Fruit fly (Drosophila melanogaster) whole organism, embryonic: ENCODE results near the gene REG.

Experiments
- Abd-B ChIP-seq: fragments of 200-800 bp; sonication (Bioruptor generic); optimal IDR thresholded peaks from 2 replicates; lab custom pipeline; 2018; ENCODE audit warnings: missing biosample characterization, mild to moderate bottlenecking, missing genetic modification characterization, moderate library complexity
- Awh ChIP-seq: fragments of 200-800 bp; sonication (Bioruptor generic); IDR thresholded peaks from 2 replicates; pipeline ENCODE4, ENCODE4 v1.3.6; 2022; ENCODE audit warnings: missing biosample characterization, missing genetic modification characterization
- CG10209 ChIP-seq: fragments of 200-800 bp; sonication (Bioruptor generic); optimal IDR thresholded peaks from 3 replicates; lab custom pipeline; 2017; ENCODE audit warnings: missing biosample characterization, mild to moderate bottlenecking, missing genetic modification characterization, missing genetic modification reagents
- CG12659 ChIP-seq: fragments of 200-800 bp; sonication (Bioruptor generic); optimal IDR thresholded peaks from 3 replicates; lab custom pipeline; 2017; ENCODE audit warnings: mild to moderate bottlenecking, missing biosample characterization, missing genetic modification reagents, missing genetic modification characterization
- CG12942 ChIP-seq: fragments of 200-800 bp; sonication (Bioruptor generic); optimal IDR thresholded peaks from 3 replicates; lab custom pipeline; 2016; ENCODE audit warnings: missing biosample characterization, missing genetic modification characterization
- CG13123 ChIP-seq: fragments of 200-800 bp; sonication (Bioruptor generic); optimal IDR thresholded peaks from 2 replicates; lab custom pipeline; 2016; ENCODE audit warnings: missing biosample characterization, missing genetic modification characterization
- CG16863 ChIP-seq: fragments of 200-800 bp; sonication (Bioruptor generic); optimal IDR thresholded peaks from 3 replicates; lab custom pipeline; 2016; ENCODE audit warnings: missing biosample characterization, missing genetic modification characterization
- CG17912 ChIP-seq: fragments of 200-800 bp; sonication (Bioruptor generic); optimal IDR thresholded peaks from 2 replicates; lab custom pipeline; 2018; ENCODE audit warnings: missing biosample characterization, mild to moderate bottlenecking, missing genetic modification characterization
- CG32767 ChIP-seq: fragments of 200-800 bp; sonication (Bioruptor generic); IDR thresholded peaks from 2 replicates; pipeline ENCODE4 v1.3.6; 2022; ENCODE audit warnings: missing biosample characterization, missing genetic modification characterization
- CG4617 ChIP-seq: fragments of 200-800 bp; sonication (Bioruptor generic); optimal IDR thresholded peaks from 3 replicates; lab custom pipeline; 2016; ENCODE audit warnings: missing biosample characterization, missing genetic modification characterization, borderline replicate concordance
- CG4820 ChIP-seq: fragments of 200-800 bp; sonication (Bioruptor generic); optimal IDR thresholded peaks from 3 replicates; lab custom pipeline; 2016; ENCODE audit warnings: missing biosample characterization, missing genetic modification characterization
- CG6175 ChIP-seq: fragments of 200-800 bp; sonication (Bioruptor generic); IDR thresholded peaks from 3 replicates; pipeline ENCODE4 v1.3.6; 2022; ENCODE audit warnings: missing biosample characterization, missing genetic modification characterization
- CG6254 ChIP-seq: fragments of 200-800 bp; sonication (Bioruptor generic); optimal IDR thresholded peaks from 3 replicates; lab custom pipeline; 2017; ENCODE audit warnings: mild to moderate bottlenecking, missing biosample characterization, missing genetic modification reagents, missing genetic modification characterization
- CG6689 ChIP-seq: fragments of 200-800 bp; sonication (Bioruptor generic); IDR thresholded peaks from 2 replicates; pipeline ENCODE4 v1.3.6; 2022; ENCODE audit warnings: missing biosample characterization, missing genetic modification characterization
- CG8924 ChIP-seq: fragments of 200-800 bp; optimal IDR thresholded peaks from 3 replicates; lab custom pipeline; 2019; ENCODE audit warnings: missing biosample characterization, mild to moderate bottlenecking, missing genetic modification characterization, moderate library complexity
- CG8944 ChIP-seq: fragments of 200-800 bp; sonication (Bioruptor generic); optimal IDR thresholded peaks from 3 replicates; lab custom pipeline; 2016; ENCODE audit warnings: missing biosample characterization, missing genetic modification characterization
- CHES-1-like ChIP-seq: fragments of 200-800 bp; sonication (Bioruptor generic); optimal IDR thresholded peaks from 2 replicates; lab custom pipeline; 2016; ENCODE audit warnings: missing biosample characterization, missing genetic modification characterization
- H2.0 ChIP-seq: fragments of 200-800 bp; sonication (Bioruptor generic); IDR thresholded peaks from 2 replicates; pipeline ENCODE4 v1.3.6; 2022; ENCODE audit warnings: missing biosample characterization, missing genetic modification characterization
- Hey ChIP-seq: fragments of 200-800 bp; sonication (Bioruptor generic); optimal IDR thresholded peaks from 3 replicates; lab custom pipeline; 2018; ENCODE audit warnings: missing biosample characterization, mild to moderate bottlenecking, missing genetic modification characterization
- Hr78 ChIP-seq, 2 experiments: fragments of 200-800 bp in 1 of 2; fragments of >200 bp in 1 of 2; sonication (Bioruptor generic) in 1 of 2; optimal IDR thresholded peaks; 2 replicates each; lab custom pipeline; 2017 to 2019; ENCODE audit warnings: missing biosample characterization in 2 of 2, missing genetic modification characterization in 2 of 2, mild to moderate bottlenecking in 1 of 2, moderate library complexity in 1 of 2
- Hsf ChIP-seq: fragments of 200-800 bp; sonication (Bioruptor generic); optimal IDR thresholded peaks from 3 replicates; lab custom pipeline; 2016; ENCODE audit warnings: missing biosample characterization, missing genetic modification characterization
- Lhr ChIP-seq: fragments of 200-800 bp; sonication (Bioruptor generic); optimal IDR thresholded peaks from 3 replicates; lab custom pipeline; 2017; ENCODE audit warnings: mild to moderate bottlenecking, missing biosample characterization, missing genetic modification reagents, missing genetic modification characterization
- Myb ChIP-seq: fragments of 200-800 bp; sonication (Bioruptor generic); optimal IDR thresholded peaks from 2 replicates; lab custom pipeline; 2016; ENCODE audit warnings: missing biosample characterization, missing genetic modification characterization
- NC2β ChIP-seq: fragments of 200-800 bp; sonication (Bioruptor generic); optimal IDR thresholded peaks from 2 replicates; lab custom pipeline; 2016; ENCODE audit warnings: missing biosample characterization, missing genetic modification characterization
- Nf-YC ChIP-seq: fragments of 200-800 bp; optimal IDR thresholded peaks from 3 replicates; lab custom pipeline; 2019; ENCODE audit warnings: missing biosample characterization, mild to moderate bottlenecking, missing genetic modification characterization, moderate library complexity
- Sin3A ChIP-seq: fragments of >200 bp; optimal IDR thresholded peaks from 2 replicates; lab custom pipeline; 2018
- Trl ChIP-seq, 3 experiments: fragments of >200 bp in 2 of 3; fragments of 200-800 bp in 1 of 3; sonication (Bioruptor generic) in 1 of 3; optimal IDR thresholded peaks; 2 replicates in 1 of 3; 3 replicates in 2 of 3; lab custom pipeline; 2016 to 2017; ENCODE audit warnings: missing biosample characterization in 1 of 3, missing genetic modification characterization in 1 of 3
- ac ChIP-seq: fragments of 200-800 bp; sonication (Bioruptor generic); optimal IDR thresholded peaks from 3 replicates; lab custom pipeline; 2017; ENCODE audit warnings: missing biosample characterization, mild to moderate bottlenecking, missing genetic modification characterization
- aop ChIP-seq: fragments of 200-800 bp; sonication (Bioruptor generic); IDR thresholded peaks from 2 replicates; pipeline ENCODE4 v1.3.6; 2022; ENCODE audit warnings: missing biosample characterization, missing genetic modification characterization
- bigmax ChIP-seq: fragments of 200-800 bp; sonication (Bioruptor generic); optimal IDR thresholded peaks from 2 replicates; lab custom pipeline; 2018; ENCODE audit warnings: missing biosample characterization, mild to moderate bottlenecking, missing genetic modification characterization
- bsh ChIP-seq, 2 experiments: fragments of 200-800 bp; sonication (Bioruptor generic); optimal IDR thresholded peaks; 2 replicates each; lab custom pipeline; 2017 to 2018; ENCODE audit warnings: mild to moderate bottlenecking in 2 of 2, missing biosample characterization in 2 of 2, missing genetic modification characterization in 2 of 2, moderate library complexity in 1 of 2
- chif ChIP-seq, 2 experiments: fragments of 200-800 bp; sonication (Bioruptor generic); optimal IDR thresholded peaks; 3 replicates each; lab custom pipeline; 2016; ENCODE audit warnings: missing biosample characterization in 2 of 2, missing genetic modification characterization in 2 of 2
- corto ChIP-seq: fragments of 200-800 bp; sonication (Bioruptor generic); optimal IDR thresholded peaks from 2 replicates; lab custom pipeline; 2016; ENCODE audit warnings: missing biosample characterization, mild to moderate bottlenecking, missing genetic modification characterization, moderate library complexity
- crol ChIP-seq: fragments of 200-800 bp; sonication (Bioruptor generic); IDR thresholded peaks from 2 replicates; pipeline ENCODE4 v1.3.6; 2022; ENCODE audit warnings: missing biosample characterization, missing genetic modification characterization
- dati ChIP-seq: fragments of 200-800 bp; sonication (Bioruptor generic); IDR thresholded peaks from 2 replicates; pipeline ENCODE4 v1.3.6; 2022; ENCODE audit warnings: missing biosample characterization, missing genetic modification characterization
- dimm ChIP-seq: fragments of 200-800 bp; sonication (Bioruptor generic); IDR thresholded peaks from 2 replicates; pipeline ENCODE4 v1.3.6; 2022; ENCODE audit warnings: missing biosample characterization, missing genetic modification characterization
- fd64A ChIP-seq: fragments of 200-800 bp; sonication (Bioruptor generic); optimal IDR thresholded peaks from 3 replicates; lab custom pipeline; 2018; ENCODE audit warnings: missing biosample characterization, mild to moderate bottlenecking, missing genetic modification characterization
- grn ChIP-seq: fragments of 200-800 bp; sonication (Bioruptor generic); optimal IDR thresholded peaks from 3 replicates; lab custom pipeline; 2017; ENCODE audit warnings: missing biosample characterization, missing genetic modification characterization
- gsb ChIP-seq: fragments of 200-800 bp; sonication (Bioruptor generic); IDR thresholded peaks from 2 replicates; pipeline ENCODE4 v1.3.6; 2022; ENCODE audit warnings: missing biosample characterization, missing genetic modification characterization
- ham ChIP-seq: fragments of 200-800 bp; sonication (Bioruptor generic); IDR thresholded peaks from 2 replicates; pipeline ENCODE4 v1.3.6; 2022; ENCODE audit warnings: missing biosample characterization, missing genetic modification characterization
- jigr1 ChIP-seq: fragments of 200-800 bp; sonication (Bioruptor generic); IDR thresholded peaks from 3 replicates; pipeline ENCODE4 v1.3.6; 2022; ENCODE audit warnings: missing biosample characterization, missing genetic modification characterization
- lab ChIP-seq: fragments of 200-800 bp; sonication (Bioruptor generic); optimal IDR thresholded peaks from 3 replicates; lab custom pipeline; 2017; ENCODE audit warnings: missing biosample characterization, missing genetic modification characterization, mild to moderate bottlenecking, moderate library complexity, missing genetic modification reagents
- nau ChIP-seq: fragments of 200-800 bp; sonication (Bioruptor generic); optimal IDR thresholded peaks from 3 replicates; lab custom pipeline; 2017; ENCODE audit warnings: missing biosample characterization, mild to moderate bottlenecking, missing genetic modification characterization, missing genetic modification reagents
- sd ChIP-seq: fragments of 200-800 bp; sonication (Bioruptor generic); optimal IDR thresholded peaks from 3 replicates; lab custom pipeline; 2018; ENCODE audit warnings: missing biosample characterization, mild to moderate bottlenecking, missing genetic modification characterization, moderate library complexity
- sisA ChIP-seq: fragments of 200-800 bp; sonication (Bioruptor generic); IDR thresholded peaks from 2 replicates; pipeline ENCODE4 v1.3.6; 2022; ENCODE audit warnings: missing biosample characterization, missing genetic modification characterization
- so ChIP-seq: fragments of 200-800 bp; sonication (Bioruptor generic); IDR thresholded peaks from 3 replicates; pipeline ENCODE4 v1.3.6; 2022; ENCODE audit warnings: missing biosample characterization, missing genetic modification characterization
- stc ChIP-seq: fragments of 200-800 bp; sonication (Bioruptor generic); IDR thresholded peaks from 2 replicates; pipeline ENCODE4 v1.3.6; 2022; ENCODE audit warnings: missing biosample characterization, missing genetic modification characterization
- ttk ChIP-seq: fragments of 200-800 bp; sonication (Bioruptor generic); IDR thresholded peaks from 2 replicates; pipeline ENCODE4 v2.1.2; 2022; ENCODE audit warnings: missing biosample characterization, missing genetic modification characterization
- wek ChIP-seq: fragments of 200-800 bp; sonication (Bioruptor generic); optimal IDR thresholded peaks from 3 replicates; lab custom pipeline; 2018; ENCODE audit warnings: missing biosample characterization, mild to moderate bottlenecking, missing genetic modification characterization, moderate library complexity

REG gene

DNA sequence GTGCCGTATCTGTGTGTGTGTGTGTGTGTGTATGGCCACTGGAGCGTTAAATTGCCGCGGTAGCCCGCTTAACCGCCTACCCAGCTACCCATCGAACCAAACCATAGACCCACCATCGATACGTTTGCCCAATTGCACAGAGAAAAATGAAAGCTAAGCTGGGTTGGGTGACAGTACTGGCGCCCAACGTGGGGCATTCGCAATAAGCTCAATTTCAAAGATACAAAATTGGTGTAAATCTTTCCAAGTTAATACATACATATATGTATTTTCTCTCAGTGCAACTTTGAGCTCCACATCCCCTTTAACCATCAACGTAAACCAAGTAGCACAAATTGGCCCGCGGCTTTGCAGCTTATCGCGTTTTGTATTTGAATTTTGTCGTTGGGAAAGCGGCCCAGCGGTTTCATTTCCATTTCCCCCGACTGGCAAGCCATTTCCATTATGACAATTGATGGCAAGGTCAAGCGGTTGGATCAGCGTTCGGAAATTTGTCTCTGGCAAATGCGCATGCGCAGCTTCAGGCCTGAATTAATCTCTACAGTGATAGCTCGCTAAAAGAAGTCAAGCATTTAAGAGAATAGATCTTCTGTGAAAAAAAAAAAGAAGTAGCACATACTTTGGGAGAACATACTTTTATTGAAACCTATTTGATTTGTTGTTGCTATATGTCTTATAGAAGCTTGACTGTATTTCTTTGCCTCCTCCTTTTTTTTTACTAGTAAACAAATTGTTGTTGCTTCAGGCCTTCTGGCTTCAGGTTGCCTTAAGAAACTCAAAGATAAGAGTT, 20.5 kb downstream of the REG start (continued):
- TF ChIP-seq dimm (GFP tag; lab: Robert Waterston, UW) (peak; percentile 74), wek (GFP tag; lab: Kevin White, UChicago) (peak; percentile 42), jigr1 (GFP tag; lab: Robert Waterston, UW) (peak; percentile 59; the same call in 1 of the 3 replicates), crol (peak; percentile 49; the same call in 1 of the 2 replicates), aop (GFP tag; lab: Robert Waterston, UW) (peak; percentile 59; the same call in 1 of the 2 replicates), sd (peak; percentile 13), H2.0 (GFP tag; lab: Robert Waterston, UW) (peak; percentile 83), CG12942 (GFP tag; lab: Kevin White, UChicago) (peak; percentile 47), CG16863 (GFP tag; lab: Kevin White, UChicago) (peak; percentile 67), corto (GFP tag; lab: Kevin White, UChicago) (no peak), Myb (GFP tag; lab: Kevin White, UChicago) (peak; percentile 48), Hr78 (GFP tag; optimal IDR thresholded peaks at IDR 0.05; lab: Kevin White, UChicago) (peak in 1 of 2 experiments; percentile 54), lab (peak; percentile 80), NC2β (GFP tag; lab: Kevin White, UChicago) (peak; percentile 66), bigmax (no peak), bsh (GFP tag; optimal IDR thresholded peaks at IDR 0.05; lab: Kevin White, UChicago) (peak in 1 of 2 experiments; percentile 75), CG32767 (GFP tag; lab: Robert Waterston, UW) (peak; percentile 69; the same call in 1 of the 2 replicates), CG4617 (peak; percentile 32), so (GFP tag; lab: Robert Waterston, UW) (peak; percentile 76), CG17912 (peak; percentile 16), CG6689 (peak; percentile 68), sisA (GFP tag; lab: Robert Waterston, UW) (peak; percentile 83), CG10209 (GFP tag; lab: Kevin White, UChicago) (peak; percentile 72), CG12659 (peak; percentile 74), CG8944 (GFP tag; lab: Kevin White, UChicago) (peak; percentile 63), CG6254 (GFP tag; lab: Kevin White, UChicago) (peak; percentile 45), dati (peak; percentile 72), grn (GFP tag; lab: Kevin White, UChicago) (peak; percentile 17), CHES-1-like (GFP tag; lab: Kevin White, UChicago) (peak; percentile 54), Awh (GFP tag; lab: Robert Waterston, UW) (peak; percentile 81), stc (GFP tag; lab: Robert Waterston, UW) (peak; percentile 81), Abd-B (peak; percentile 64), fd64A (GFP tag; lab: Kevin White, UChicago) (peak; percentile 45), Sin3A (lab: Kevin White, UChicago) (no peak), Hey (tag; lab: Kevin White, UChicago) (no peak), Trl (optimal IDR thresholded peaks at IDR 0.05; lab: Kevin White, UChicago) (no peak), Trl (GFP tag; optimal IDR thresholded peaks at IDR 0.05; lab: Kevin White, UChicago) (peak; percentile 72), CG4820 (GFP tag; lab: Kevin White, UChicago) (peak; percentile 62), Hsf (peak; percentile 55), ham (GFP tag; lab: Robert Waterston, UW) (no peak), chif (GFP tag; optimal IDR thresholded peaks at IDR 0.05; lab: Kevin White, UChicago) (peak; percentile 66 to 77), Nf-YC (tag; lab: Kevin White, UChicago) (peak; percentile 25), CG6175 (GFP tag; lab: Robert Waterston, UW) (peak; percentile 51; the same call in 1 of the 3 replicates), CG8924 (peak; percentile 75), CG13123 (peak; percentile 3), nau (GFP tag; lab: Kevin White, UChicago) (peak; percentile 37), ttk (GFP tag; lab: Robert Waterston, UW) (peak; percentile 82), ac (GFP tag; lab: Kevin White, UChicago) (no peak), gsb (GFP tag; lab: Robert Waterston, UW) (peak; percentile 65), Lhr (GFP tag; lab: Kevin White, UChicago) (peak; percentile 17)
